Fruit fly (Drosophila melanogaster) whole organism, adult: Measurements from ENCODE around the gene Rim2.

Experiments
- CG11617 ChIP-seq: fragments of 200-800 bp; sonication (Bioruptor generic); optimal IDR thresholded peaks from 2 replicates; lab custom pipeline; 2017; ENCODE audit warnings: mild to moderate bottlenecking, missing biosample characterization, missing genetic modification reagents, missing genetic modification characterization
- CG12768 ChIP-seq: fragments of 200-800 bp; sonication (Bioruptor generic); optimal IDR thresholded peaks from 2 replicates; lab custom pipeline; 2017; ENCODE audit warnings: missing biosample characterization, missing genetic modification characterization, mild to moderate bottlenecking, moderate library complexity, missing genetic modification reagents
- CG14711 ChIP-seq: fragments of 200-800 bp; sonication (Bioruptor generic); optimal IDR thresholded peaks from 2 replicates; lab custom pipeline; 2018; ENCODE audit warnings: missing biosample characterization, mild to moderate bottlenecking, missing genetic modification characterization, moderate library complexity
- CG1620 ChIP-seq: fragments of 200-800 bp; sonication (Bioruptor generic); optimal IDR thresholded peaks from 2 replicates; lab custom pipeline; 2016; ENCODE audit warnings: missing biosample characterization, missing genetic modification characterization
- CG33017 ChIP-seq: fragments of 200-800 bp; sonication (Bioruptor generic); optimal IDR thresholded peaks from 2 replicates; lab custom pipeline; 2018; ENCODE audit warnings: missing biosample characterization, mild to moderate bottlenecking, missing genetic modification characterization, moderate library complexity
- CG5204 ChIP-seq: fragments of 200-800 bp; sonication (Bioruptor generic); optimal IDR thresholded peaks from 2 replicates; lab custom pipeline; 2016; ENCODE audit warnings: missing biosample characterization, missing genetic modification characterization
- CG7045 ChIP-seq: fragments of 200-800 bp; sonication (Bioruptor generic); optimal IDR thresholded peaks from 2 replicates; lab custom pipeline; 2017; ENCODE audit warnings: missing biosample characterization, mild to moderate bottlenecking, missing genetic modification characterization
- CG7101 ChIP-seq: fragments of 200-800 bp; sonication (Bioruptor generic); optimal IDR thresholded peaks from 2 replicates; lab custom pipeline; 2018; ENCODE audit warnings: missing biosample characterization, mild to moderate bottlenecking, missing genetic modification characterization, moderate library complexity
- Clk ChIP-seq: fragments of 200-800 bp; sonication (Bioruptor generic); optimal IDR thresholded peaks from 2 replicates; lab custom pipeline; 2017; ENCODE audit warnings: missing biosample characterization, missing genetic modification characterization
- Crg-1 ChIP-seq: fragments of 200-800 bp; sonication (Bioruptor generic); optimal IDR thresholded peaks from 2 replicates; lab custom pipeline; 2016; ENCODE audit warnings: missing biosample characterization, missing genetic modification characterization
- Hr96 ChIP-seq: fragments of 200-800 bp; sonication (Bioruptor generic); optimal IDR thresholded peaks from 2 replicates; lab custom pipeline; 2016; ENCODE audit warnings: missing biosample characterization, missing genetic modification characterization
- Mnt ChIP-seq: fragments of 200-800 bp; sonication (Bioruptor generic); optimal IDR thresholded peaks from 2 replicates; lab custom pipeline; 2016; ENCODE audit warnings: missing biosample characterization, mild to moderate bottlenecking, missing genetic modification characterization
- bab1 ChIP-seq: fragments of 200-800 bp; sonication (Bioruptor generic); optimal IDR thresholded peaks from 3 replicates; lab custom pipeline; 2019; ENCODE audit warnings: missing biosample characterization, mild to moderate bottlenecking, missing genetic modification characterization, moderate library complexity
- cic ChIP-seq: fragments of 200-800 bp; sonication (Bioruptor generic); optimal IDR thresholded peaks from 2 replicates; lab custom pipeline; 2017; ENCODE audit warnings: missing biosample characterization, mild to moderate bottlenecking, missing genetic modification characterization, moderate library complexity
- cnc ChIP-seq, 2 experiments: fragments of >200 bp; optimal IDR thresholded peaks; 2 replicates each; lab custom pipeline; 2017
- kay ChIP-seq: fragments of 200-800 bp; sonication (Bioruptor generic); peaks from one replicate; lab custom pipeline; 2016; ENCODE audit warnings: missing biosample characterization, missing genetic modification characterization, borderline replicate concordance
- ovo ChIP-seq: fragments of 200-800 bp; sonication (Bioruptor generic); optimal IDR thresholded peaks from 2 replicates; lab custom pipeline; 2016; ENCODE audit warnings: missing biosample characterization, missing genetic modification characterization
- pad ChIP-seq: fragments of 200-800 bp; sonication (Bioruptor generic); optimal IDR thresholded peaks from 3 replicates; lab custom pipeline; 2017; ENCODE audit warnings: missing biosample characterization, missing genetic modification characterization, mild to moderate bottlenecking, moderate library complexity, missing genetic modification reagents
- tj ChIP-seq: fragments of 200-800 bp; sonication (Bioruptor generic); optimal IDR thresholded peaks from 3 replicates; lab custom pipeline; 2017; ENCODE audit warnings: missing biosample characterization, mild to moderate bottlenecking, missing genetic modification characterization, moderate library complexity
- toe ChIP-seq: fragments of 200-800 bp; sonication (Bioruptor generic); optimal IDR thresholded peaks from 2 replicates; lab custom pipeline; 2016; ENCODE audit warnings: missing biosample characterization, missing genetic modification characterization

The Rim2 gene

dm6 chr2L:1723937-1724591, at the start of gene Rim2:
Gene Rim2, minus strand, starts transcription at chr2L:1724388.
- TF ChIP-seq Clk (GFP tag; lab: Kevin White, UChicago), result no peak
- no peak for TF ChIP-seq CG5204
- TF ChIP-seq cic, result peak; percentile 76
- no peak for TF ChIP-seq CG7045 (GFP tag; lab: Kevin White, UChicago)
- TF ChIP-seq tj (GFP tag; lab: Kevin White, UChicago), result no peak
- TF ChIP-seq CG14711 (tag; lab: Kevin White, UChicago), result no peak
- peak; percentile 24 for TF ChIP-seq CG12768 (GFP tag; lab: Kevin White, UChicago)
- peak; percentile 45 for TF ChIP-seq CG1620 (GFP tag; lab: Kevin White, UChicago)
- TF ChIP-seq Crg-1 (GFP tag; lab: Kevin White, UChicago), result peak; percentile 2
- TF ChIP-seq kay (GFP tag; lab: Kevin White, UChicago), result no peak
- TF ChIP-seq Mnt (GFP tag; lab: Kevin White, UChicago), result peak; percentile 60
- TF ChIP-seq pad (GFP tag; lab: Kevin White, UChicago), result peak; percentile 42
- no peak for TF ChIP-seq toe (GFP tag; lab: Kevin White, UChicago)
- TF ChIP-seq CG33017 (tag; lab: Kevin White, UChicago), result peak; percentile 29
- TF ChIP-seq cnc (optimal IDR thresholded peaks at IDR 0.05; lab: Kevin White, UChicago), result no peak
- no peak for TF ChIP-seq ovo (GFP tag; lab: Kevin White, UChicago)
- peak; percentile 60 for TF ChIP-seq bab1 (GFP tag; lab: Kevin White, UChicago)
- TF ChIP-seq Hr96 (GFP tag; lab: Kevin White, UChicago), result no peak
- TF ChIP-seq CG7101 (tag; lab: Kevin White, UChicago), result peak; percentile 93
- peak; percentile 46 for TF ChIP-seq CG11617

- TF ChIP-seq bab1 (GFP tag; lab: Kevin White, UChicago) (no peak), CG33017 (tag; lab: Kevin White, UChicago) (no peak), cnc (optimal IDR thresholded peaks at IDR 0.05; lab: Kevin White, UChicago) (no peak), Crg-1 (GFP tag; lab: Kevin White, UChicago) (no peak), CG7101 (tag; lab: Kevin White, UChicago) (no peak), CG5204 (no peak)
Observed at dm6 chr2L:1758853-1759252, 34.7 kb upstream of the Rim2 start, which contains the start of gene CG17650. Gene CG17650, minus strand, starts transcription at chr2L:1759093.

- no peak for TF ChIP-seq tj (GFP tag; lab: Kevin White, UChicago)
Observed at dm6 chr2L:1756351-1756750, 32.2 kb upstream of the Rim2 start, which contains the start of gene Gr22f. Gene Gr22f, minus strand, starts transcription at chr2L:1756451.

dm6 chr2L:1751953-1752352, 27.8 kb upstream of the Rim2 start, which contains the start of the genes CG17712 and CG17648:
Gene CG17712, minus strand, starts transcription at chr2L:1752122.
Gene CG17648, plus strand, starts transcription at chr2L:1752308.
- TF ChIP-seq CG14711 (tag; lab: Kevin White, UChicago) (no peak), pad (GFP tag; lab: Kevin White, UChicago) (no peak), CG5204 (no peak), tj (GFP tag; lab: Kevin White, UChicago) (no peak), ovo (GFP tag; lab: Kevin White, UChicago) (no peak), CG1620 (GFP tag; lab: Kevin White, UChicago) (no peak), bab1 (GFP tag; lab: Kevin White, UChicago) (peak; percentile 23), CG33017 (tag; lab: Kevin White, UChicago) (no peak)

dm6 chr2L:1748410-1748809, 24.2 kb upstream of the Rim2 start:
- no peak for TF ChIP-seq Clk (GFP tag; lab: Kevin White, UChicago)
- TF ChIP-seq CG5204, result no peak
- TF ChIP-seq Hr96 (GFP tag; lab: Kevin White, UChicago), result no peak
- TF ChIP-seq kay (GFP tag; lab: Kevin White, UChicago), result no peak
- no peak for TF ChIP-seq tj (GFP tag; lab: Kevin White, UChicago)

dm6 chr2L:1743800-1744199, 19.6 kb upstream of the Rim2 start:
- no peak for TF ChIP-seq bab1 (GFP tag; lab: Kevin White, UChicago)
- TF ChIP-seq kay (GFP tag; lab: Kevin White, UChicago), result peak; percentile 66
- TF ChIP-seq Crg-1 (GFP tag; lab: Kevin White, UChicago), result no peak

dm6 chr2L:1740095-1740494, 15.9 kb upstream of the Rim2 start:
- TF ChIP-seq cnc (optimal IDR thresholded peaks at IDR 0.05; lab: Kevin White, UChicago), result no peak
- no peak for TF ChIP-seq CG12768 (GFP tag; lab: Kevin White, UChicago)
- TF ChIP-seq ovo (GFP tag; lab: Kevin White, UChicago), result no peak
- no peak for TF ChIP-seq CG7101 (tag; lab: Kevin White, UChicago)
- no peak for TF ChIP-seq cic
- TF ChIP-seq CG11617, result no peak
- TF ChIP-seq tj (GFP tag; lab: Kevin White, UChicago), result no peak
- TF ChIP-seq Mnt (GFP tag; lab: Kevin White, UChicago), result no peak
- TF ChIP-seq pad (GFP tag; lab: Kevin White, UChicago), result no peak
- TF ChIP-seq bab1 (GFP tag; lab: Kevin White, UChicago), result no peak
- TF ChIP-seq toe (GFP tag; lab: Kevin White, UChicago), result no peak
- no peak for TF ChIP-seq CG14711 (tag; lab: Kevin White, UChicago)
